Worm (Caenorhabditis elegans) whole organism, early embryonic: ENCODE data around the gene C15C7.6.

Source experiments
- ama-1 ChIP-seq: fragments of 150-350 bp; optimal IDR thresholded peaks from 2 replicates; lab custom pipeline; 2014
- ceh-13 ChIP-seq: fragments of 200-800 bp; sonication (Bioruptor generic); optimal IDR thresholded peaks from 2 replicates; lab custom pipeline; 2018; ENCODE audit warnings: mild to moderate bottlenecking, missing genetic modification characterization, missing compliant biosample characterization
- ceh-36 ChIP-seq: sonication (generic microtip); optimal IDR thresholded peaks from 2 replicates; lab custom pipeline; 2016; ENCODE audit warnings: missing genetic modification characterization, inconsistent platforms, missing compliant biosample characterization
- ets-7 ChIP-seq: sonication (generic microtip); optimal IDR thresholded peaks from 2 replicates; lab custom pipeline; 2016; ENCODE audit warnings: missing genotype, missing genetic modification characterization, missing compliant biosample characterization
- flt-1 ChIP-seq: fragments of 200-800 bp; sonication (Bioruptor generic); IDR thresholded peaks from 2 replicates; pipeline ENCODE4 v1.3.6; 2022; ENCODE audit warnings: missing genetic modification characterization, missing compliant biosample characterization
- hmg-4 ChIP-seq: fragments of 200-800 bp; sonication (Bioruptor generic); optimal IDR thresholded peaks from 2 replicates; lab custom pipeline; 2018; ENCODE audit warnings: mild to moderate bottlenecking, missing genetic modification characterization, missing compliant biosample characterization
- hnd-1 ChIP-seq: sonication (generic microtip); optimal IDR thresholded peaks from 2 replicates; lab custom pipeline; 2016; ENCODE audit warnings: missing genetic modification characterization, missing compliant biosample characterization
- pes-1 ChIP-seq: fragments of 200-800 bp; sonication (Bioruptor generic); IDR thresholded peaks from 2 replicates; pipeline ENCODE4 v1.3.6; 2022; ENCODE audit warnings: missing genetic modification reagents, missing genetic modification characterization, missing compliant biosample characterization
- scrt-1 ChIP-seq: fragments of 200-800 bp; sonication (Bioruptor generic); IDR thresholded peaks from 2 replicates; pipeline ENCODE4 v1.3.6; 2022; ENCODE audit warnings: missing genetic modification characterization, missing compliant biosample characterization
- sea-1 ChIP-seq: fragments of 200-800 bp; sonication (Bioruptor generic); conservative IDR thresholded peaks from 2 replicates; pipeline ENCODE4 v1.3.6; 2022; ENCODE audit warnings: missing genetic modification characterization, missing compliant biosample characterization
- tbx-37 ChIP-seq: fragments of 200-800 bp; sonication (Bioruptor generic); conservative IDR thresholded peaks from 2 replicates; pipeline ENCODE4 v1.3.6; 2022; ENCODE audit warnings: missing genetic modification reagents, missing genetic modification characterization, missing compliant biosample characterization
- tra-4 ChIP-seq: sonication (generic microtip); optimal IDR thresholded peaks from 2 replicates; lab custom pipeline; 2017; ENCODE audit warnings: missing genetic modification characterization, missing compliant biosample characterization

DNA sequence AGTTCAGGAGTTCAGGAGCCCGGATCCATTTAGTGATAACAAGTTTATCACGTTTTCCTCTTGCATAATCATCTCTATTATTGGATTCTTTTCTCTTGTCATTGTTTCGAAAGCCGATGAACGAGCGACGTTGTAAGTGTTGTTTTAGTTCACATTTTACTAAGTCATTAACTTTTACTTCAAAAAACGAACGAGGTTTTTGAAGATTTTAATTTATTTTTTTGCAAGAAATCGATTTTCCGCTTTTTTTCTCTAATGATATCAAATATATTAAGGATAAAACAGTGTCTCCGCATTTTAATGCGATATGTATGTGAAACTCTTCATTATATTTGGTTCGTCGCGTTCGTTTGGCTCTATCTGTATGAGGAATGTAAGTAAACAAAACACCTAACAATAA, 34.4 kb upstream of the C15C7.6 start, which contains the start of gene F28B4.1:
- TF ChIP-seq ama-1 (lab: Kevin White, UChicago), result no peak
- no peak for TF ChIP-seq pes-1 (GFP tag; lab: Robert Waterston, UW)
- TF ChIP-seq ceh-13, result no peak
- TF ChIP-seq scrt-1 (GFP tag; lab: Robert Waterston, UW), result no peak
- no peak for TF ChIP-seq tra-4 (tag; lab: Kevin White, UChicago)
- TF ChIP-seq ets-7, result no peak
- no peak for TF ChIP-seq ceh-36 (tag; lab: Kevin White, UChicago)
- TF ChIP-seq tbx-37 (GFP tag; lab: Robert Waterston, UW), result no peak
- no peak for TF ChIP-seq flt-1 (GFP tag; lab: Robert Waterston, UW)
- TF ChIP-seq sea-1 (GFP tag; lab: Robert Waterston, UW), result no peak
- TF ChIP-seq hmg-4, result no peak
- no peak for TF ChIP-seq hnd-1
